Worm (Caenorhabditis elegans) whole organism, L4 larva: ENCODE results near the gene osg-1.

Source experiments
- R02D3.7 ChIP-seq: fragments of 150-350 bp; sonication (generic microtip); optimal IDR thresholded peaks from 3 replicates; lab custom pipeline; 2014; ENCODE audit warnings: missing biosample characterization, missing genetic modification characterization
- T26A8.4 ChIP-seq: fragments of 200-800 bp; sonication (Bioruptor generic); IDR thresholded peaks from 2 replicates; pipeline ENCODE4 v1.3.6; 2022; ENCODE audit warnings: missing genetic modification characterization, missing compliant biosample characterization
- Y105C5A.15 ChIP-seq: fragments of 200-800 bp; sonication (Bioruptor generic); IDR thresholded peaks from 2 replicates; pipeline ENCODE4 v1.3.6; 2022; ENCODE audit warnings: missing genetic modification characterization, missing compliant biosample characterization
- Y48G9A.11 ChIP-seq: fragments of 200-800 bp; sonication (Bioruptor generic); IDR thresholded peaks from 2 replicates; pipeline ENCODE4 v1.3.6; 2022; ENCODE audit warnings: missing genetic modification reagents, missing genetic modification characterization, missing compliant biosample characterization
- aha-1 ChIP-seq: fragments of 150-350 bp; peaks from one replicate; lab custom pipeline; 2014; ENCODE audit warnings: missing biosample characterization, missing genetic modification characterization
- aly-2 ChIP-seq: sonication (generic microtip); optimal IDR thresholded peaks from 2 replicates; lab custom pipeline; 2018; ENCODE audit warnings: missing biosample characterization, missing genetic modification characterization
- ama-1 ChIP-seq: fragments of 150-350 bp; optimal IDR thresholded peaks from 2 replicates; lab custom pipeline; 2014; ENCODE audit warnings: inconsistent platforms, mixed read lengths
- ceh-20 ChIP-seq: fragments of 200-800 bp; sonication (Bioruptor generic); IDR thresholded peaks from 2 replicates; pipeline ENCODE4 v1.3.6; 2022; ENCODE audit warnings: missing genetic modification reagents, missing genetic modification characterization, missing compliant biosample characterization
- ceh-44 ChIP-seq: fragments of 200-800 bp; sonication (Bioruptor generic); IDR thresholded peaks from 2 replicates; pipeline ENCODE4 v1.3.6; 2022; ENCODE audit warnings: missing genetic modification reagents, missing genetic modification characterization, missing compliant biosample characterization
- ceh-62 ChIP-seq: sonication (generic microtip); optimal IDR thresholded peaks from 2 replicates; lab custom pipeline; 2017; ENCODE audit warnings: missing biosample characterization, missing genetic modification characterization
- dmd-6 ChIP-seq: fragments of 200-800 bp; sonication (Bioruptor generic); IDR thresholded peaks from 2 replicates; pipeline ENCODE4 v1.3.6; 2022; ENCODE audit warnings: missing genetic modification reagents, missing genetic modification characterization, missing compliant biosample characterization
- dve-1 ChIP-seq: sonication (generic microtip); optimal IDR thresholded peaks from 2 replicates; lab custom pipeline; 2017; ENCODE audit warnings: antibody characterized with exemption, mild to moderate bottlenecking, missing genetic modification characterization, missing compliant biosample characterization; ENCODE audit not compliant: insufficient read depth
- egl-27 ChIP-seq: sonication (generic microtip); optimal IDR thresholded peaks from 3 replicates; lab custom pipeline; 2017; ENCODE audit warnings: missing biosample characterization, missing genetic modification reagents, missing genetic modification characterization
- egl-43 ChIP-seq: fragments of 200-800 bp; sonication (Bioruptor generic); IDR thresholded peaks from 2 replicates; pipeline ENCODE4 v1.3.6; 2022; ENCODE audit warnings: missing genetic modification reagents, missing genetic modification characterization, missing compliant biosample characterization
- hif-1 ChIP-seq, 2 experiments: sonication (generic microtip); optimal IDR thresholded peaks; 2 replicates each; lab custom pipeline; 2016 to 2017; ENCODE audit warnings: missing compliant biosample characterization in 2 of 2, missing genetic modification characterization in 2 of 2, missing genetic modification reagents in 2 of 2, missing genotype in 2 of 2, mild to moderate bottlenecking in 1 of 2
- hlh-11 ChIP-seq: fragments of 200-800 bp; sonication (Bioruptor generic); optimal IDR thresholded peaks from 2 replicates; lab custom pipeline; 2018; ENCODE audit warnings: mild to moderate bottlenecking, missing genetic modification characterization, missing compliant biosample characterization
- lin-1 ChIP-seq: fragments of 200-800 bp; sonication (Bioruptor generic); IDR thresholded peaks from 2 replicates; pipeline ENCODE4 v1.3.6; 2022; ENCODE audit warnings: missing genetic modification reagents, missing genetic modification characterization, missing compliant biosample characterization
- lin-13 ChIP-seq: fragments of 150-350 bp; optimal IDR thresholded peaks from 2 replicates; lab custom pipeline; 2014; ENCODE audit warnings: missing biosample characterization, missing genetic modification reagents, missing genetic modification characterization
- lin-29 ChIP-seq: fragments of 200-800 bp; sonication (Bioruptor generic); IDR thresholded peaks from 2 replicates; pipeline ENCODE4 v1.3.6; 2022; ENCODE audit warnings: missing genetic modification reagents, missing genetic modification characterization, missing compliant biosample characterization
- lsy-2 ChIP-seq, 2 experiments: fragments of 150-350 bp in 1 of 2; sonication (generic microtip) in 1 of 2; optimal IDR thresholded peaks; 2 replicates each; lab custom pipeline; 2014 to 2017; ENCODE audit warnings: missing biosample characterization in 2 of 2, missing genetic modification characterization in 2 of 2
- mdl-1 ChIP-seq, 2 experiments: fragments of 150-350 bp in 1 of 2; sonication (generic microtip) in 1 of 2; optimal IDR thresholded peaks; 2 replicates each; lab custom pipeline; 2014 to 2017; ENCODE audit warnings: missing biosample characterization in 2 of 2, missing genetic modification characterization in 2 of 2
- mep-1 ChIP-seq: fragments of 150-350 bp; sonication (generic microtip); optimal IDR thresholded peaks from 3 replicates; lab custom pipeline; 2014; ENCODE audit warnings: missing biosample characterization, missing genetic modification characterization
- mxl-3 ChIP-seq: fragments of 200-800 bp; sonication (Bioruptor generic); optimal IDR thresholded peaks from 2 replicates; lab custom pipeline; 2018; ENCODE audit warnings: mild to moderate bottlenecking, missing genetic modification characterization, missing compliant biosample characterization
- nhr-111 ChIP-seq: fragments of 200-800 bp; sonication (Bioruptor generic); optimal IDR thresholded peaks from 2 replicates; lab custom pipeline; 2018; ENCODE audit warnings: mild to moderate bottlenecking, missing genetic modification characterization, missing compliant biosample characterization
- nhr-28 ChIP-seq: fragments of 150-350 bp; optimal IDR thresholded peaks from 2 replicates; lab custom pipeline; 2014; ENCODE audit warnings: missing biosample characterization, missing genetic modification characterization
- nhr-48 ChIP-seq: sonication (generic microtip); optimal IDR thresholded peaks from 2 replicates; lab custom pipeline; 2016; ENCODE audit warnings: mild to moderate bottlenecking, missing genetic modification characterization, missing compliant biosample characterization
- set-16 ChIP-seq: fragments of 200-800 bp; sonication (Bioruptor generic); IDR thresholded peaks from 2 replicates; pipeline ENCODE4 v1.3.6; 2022; ENCODE audit warnings: missing genetic modification reagents, missing genetic modification characterization, missing compliant biosample characterization
- snpc-1.2 ChIP-seq: fragments of 200-800 bp; sonication (Bioruptor generic); IDR thresholded peaks from 2 replicates; pipeline ENCODE4 v1.3.6; 2022; ENCODE audit warnings: missing genetic modification reagents, missing genetic modification characterization, missing compliant biosample characterization
- tag-97 ChIP-seq: fragments of 200-800 bp; sonication (Bioruptor generic); IDR thresholded peaks from 2 replicates; pipeline ENCODE4 v1.3.6; 2022; ENCODE audit warnings: missing genetic modification characterization, missing compliant biosample characterization
- vab-7 ChIP-seq: fragments of 200-800 bp; sonication (Bioruptor generic); IDR thresholded peaks from 2 replicates; pipeline ENCODE4 v1.3.6; 2022; ENCODE audit warnings: missing genetic modification reagents, missing genetic modification characterization, missing compliant biosample characterization
- zfp-2 ChIP-seq: sonication (generic microtip); optimal IDR thresholded peaks from 2 replicates; lab custom pipeline; 2016; ENCODE audit warnings: mild to moderate bottlenecking, missing genetic modification characterization, missing compliant biosample characterization
- ztf-7 ChIP-seq: fragments of 150-350 bp; optimal IDR thresholded peaks from 2 replicates; lab custom pipeline; 2014; ENCODE audit warnings: missing biosample characterization, missing genetic modification characterization

Gene osg-1

DNA sequence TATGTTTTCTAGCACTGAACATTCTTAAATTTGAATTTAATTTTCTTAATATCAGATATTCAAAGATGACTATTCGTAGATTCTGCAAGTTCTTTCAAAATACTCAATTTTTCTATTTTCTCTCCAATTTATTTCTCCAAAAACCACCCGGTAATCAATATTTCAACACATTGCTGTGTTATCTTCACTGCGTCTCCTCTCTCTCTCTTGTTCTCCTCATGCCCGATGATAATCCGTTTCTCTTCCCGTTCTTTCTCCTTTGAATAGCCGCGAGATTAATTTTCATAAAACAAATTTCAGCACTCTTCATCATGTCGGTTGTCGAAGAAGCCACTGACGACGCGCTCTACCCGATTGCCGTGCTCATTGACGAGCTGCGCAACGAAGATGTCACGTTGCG is 36.9 kb upstream of the osg-1 start, which contains the start of gene paa-1:
paa-1 (plus strand) TSS at position 301 of the 400 bp plus-strand sequence.
- TF ChIP-seq mxl-3 (GFP tag; lab: Kevin White, UChicago) (no peak), Y48G9A.11 (GFP tag; lab: Robert Waterston, UW) (no peak), dve-1 (tag; lab: Kevin White, UChicago) (no peak), lin-1 (GFP tag; lab: Robert Waterston, UW) (no peak), lin-29 (GFP tag; lab: Robert Waterston, UW) (no peak), ama-1 (lab: Kevin White, UChicago) (no peak), snpc-1.2 (GFP tag; lab: Robert Waterston, UW) (no peak), ceh-44 (GFP tag; lab: Robert Waterston, UW) (no peak), lin-13 (GFP tag; lab: Kevin White, UChicago) (no peak), dmd-6 (no peak), ztf-7 (no peak), R02D3.7 (tag; lab: Kevin White, UChicago) (no peak), nhr-28 (tag; lab: Kevin White, UChicago) (no peak), tag-97 (no peak)

- peak; percentile 31 for TF ChIP-seq aha-1 (tag; lab: Kevin White, UChicago)
- TF ChIP-seq set-16: no peak
- TF ChIP-seq mep-1 (tag; lab: Kevin White, UChicago): no peak
- TF ChIP-seq zfp-2 (tag; lab: Kevin White, UChicago): no peak
- TF ChIP-seq egl-27: no peak
- TF ChIP-seq ceh-20 (GFP tag; lab: Robert Waterston, UW): no peak
- no peak for TF ChIP-seq hlh-11 (tag; lab: Kevin White, UChicago)
- 0 out of 2 replicates have a peak, but pooled peaks have one; percentile 20 for TF ChIP-seq T26A8.4 (GFP tag; lab: Robert Waterston, UW)
- TF ChIP-seq egl-43 (GFP tag; lab: Robert Waterston, UW): no peak
- TF ChIP-seq hif-1 (tag; optimal IDR thresholded peaks at IDR 0.05; lab: Kevin White, UChicago): no peak
- TF ChIP-seq, all 104 proteins: peak for 2
Observed at ce11 chrIII:5453290-5453689, 34.1 kb upstream of the osg-1 start, which contains the start of gene F48E8.4. F48E8.4 (plus strand) TSS chrIII:5453590.

DNA sequence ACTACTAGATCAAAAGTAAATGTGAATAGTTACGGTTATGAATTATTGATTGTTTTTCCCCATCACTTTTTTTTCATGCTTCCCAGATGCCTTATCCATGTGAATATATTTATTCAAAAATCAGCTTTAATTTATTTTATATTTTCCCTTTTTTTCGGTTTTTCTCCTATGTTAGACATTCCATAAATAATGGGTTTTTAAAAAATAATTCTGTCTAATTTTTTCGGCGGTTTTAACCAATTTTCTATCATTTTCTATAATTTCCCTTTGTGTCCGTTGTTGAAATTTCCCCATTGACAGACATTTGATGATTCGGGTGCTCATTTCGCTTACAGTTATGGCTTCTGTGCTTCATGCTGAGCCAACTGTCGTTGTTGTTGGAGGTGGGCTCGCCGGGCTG is 26.3 kb upstream of the osg-1 start, which contains the start of gene F48E8.3:
F48E8.3 (plus strand) TSS at position 301 of the 400 bp plus-strand sequence.
- TF ChIP-seq snpc-1.2 (GFP tag; lab: Robert Waterston, UW): no peak
- TF ChIP-seq nhr-48: no peak

ce11 chrIII:5464077-5464476 is 23.3 kb upstream of the osg-1 start, which contains the start of gene F48E8.2:
F48E8.2 (plus strand) TSS chrIII:5464377.
- no peak for TF ChIP-seq egl-43 (GFP tag; lab: Robert Waterston, UW)
- TF ChIP-seq Y105C5A.15 (GFP tag; lab: Robert Waterston, UW): no peak
- TF ChIP-seq ceh-62 (tag; lab: Kevin White, UChicago): no peak
- TF ChIP-seq vab-7 (GFP tag; lab: Robert Waterston, UW): no peak
- TF ChIP-seq Y48G9A.11 (GFP tag; lab: Robert Waterston, UW): no peak
- TF ChIP-seq lsy-2 (tag; optimal IDR thresholded peaks at IDR 0.05; lab: Kevin White, UChicago): no peak
- TF ChIP-seq aly-2 (tag; lab: Kevin White, UChicago): no peak
- no peak for TF ChIP-seq nhr-111 (GFP tag; lab: Kevin White, UChicago)

ce11 chrIII:5464850-5465249 is 22.5 kb upstream of the osg-1 start:
- peak; percentile 5 for TF ChIP-seq nhr-28 (tag; lab: Kevin White, UChicago)
- TF ChIP-seq ztf-7: no peak
- peak in 1 of 2 experiments; percentile 10 for TF ChIP-seq mdl-1 (tag; optimal IDR thresholded peaks at IDR 0.05; lab: Kevin White, UChicago)
- no peak for TF ChIP-seq vab-7 (GFP tag; lab: Robert Waterston, UW)
- TF ChIP-seq ceh-20 (GFP tag; lab: Robert Waterston, UW): no peak
- TF ChIP-seq hif-1 (tag; optimal IDR thresholded peaks at IDR 0.05; lab: Kevin White, UChicago): no peak
